Fruit fly (Drosophila melanogaster): Measurements from ENCODE around the gene lsn.
A peak's percentile ranks its signal among the peaks of the same experiment; 100 is the strongest.

The lsn gene

DNA sequence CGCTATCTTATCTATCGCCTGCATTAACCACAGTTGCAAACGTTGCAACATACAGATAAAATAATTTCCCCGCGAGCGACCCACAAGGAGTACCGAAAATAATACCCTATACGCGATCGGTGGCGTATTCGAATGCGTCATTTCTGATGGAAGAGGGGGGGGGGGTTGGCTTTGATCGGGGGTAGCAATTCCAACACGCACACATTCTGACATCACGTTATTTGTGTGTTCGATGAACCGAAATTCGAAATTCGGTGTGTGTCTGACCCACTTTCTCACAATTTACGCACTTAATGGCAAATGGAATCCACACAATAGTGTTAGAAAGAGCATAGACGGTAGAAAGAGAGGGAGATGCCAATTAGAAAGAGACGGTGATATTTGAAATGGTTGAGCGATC, 28.4 kb upstream of the lsn start (continued):
- TF ChIP-seq CG10431 (GFP tag; optimal IDR thresholded peaks at IDR 0.05) (no peak), NfI (GFP tag; optimal IDR thresholded peaks at IDR 0.05) (no peak), Hand (GFP tag; optimal IDR thresholded peaks at IDR 0.05) (no peak), phol (tag; optimal IDR thresholded peaks at IDR 0.05) (no peak), gcm (GFP tag; optimal IDR thresholded peaks at IDR 0.05) (no peak), vnd (GFP tag; IDR thresholded peaks at IDR 0.05; ENCODE audit: partially characterized antibody) (no peak), PHDP (tag; optimal IDR thresholded peaks at IDR 0.05) (no peak), br (optimal IDR thresholded peaks at IDR 0.05) (no peak), CG17829 (tag; optimal IDR thresholded peaks at IDR 0.05) (no peak), scrt (GFP tag; optimal IDR thresholded peaks at IDR 0.05) (no peak), Dp (GFP tag; optimal IDR thresholded peaks at IDR 0.05) (no peak), Adf1 (GFP tag; IDR thresholded peaks at IDR 0.05) (no peak), crc (GFP tag; optimal IDR thresholded peaks at IDR 0.05) (no peak), Drgx (GFP tag; IDR thresholded peaks at IDR 0.05) (no peak), CG8290 (GFP tag; optimal IDR thresholded peaks at IDR 0.05) (no peak), CG8290 (tag; optimal IDR thresholded peaks at IDR 0.05) (peak in 1 of 2 experiments; percentile 65), B-H2 (GFP tag; optimal IDR thresholded peaks at IDR 0.05) (no peak), CG34422 (GFP tag; IDR thresholded peaks at IDR 0.05) (no peak), Xbp1 (GFP tag; optimal IDR thresholded peaks at IDR 0.05) (no peak), CG1792 (GFP tag; optimal IDR thresholded peaks at IDR 0.05) (no peak), CG11093 (GFP tag; IDR thresholded peaks at IDR 0.05) (no peak), CG6654 (GFP tag; optimal IDR thresholded peaks at IDR 0.05) (no peak), bab2 (GFP tag; optimal IDR thresholded peaks at IDR 0.05) (no peak), CG12219 (GFP tag; optimal IDR thresholded peaks at IDR 0.05) (no peak), Hmx (GFP tag; optimal IDR thresholded peaks at IDR 0.05) (no peak), HLH4C (GFP tag; IDR thresholded peaks at IDR 0.05; ENCODE audit: partially characterized antibody) (no peak), chinmo (GFP tag; IDR thresholded peaks at IDR 0.05; ENCODE audit: partially characterized antibody) (0 out of 4 replicates have a peak, but pooled peaks have one; percentile 54), gsb-n (tag; optimal IDR thresholded peaks at IDR 0.05) (no peak), Lhr (GFP tag; optimal IDR thresholded peaks at IDR 0.05) (no peak), CG8388 (GFP tag; optimal IDR thresholded peaks at IDR 0.05) (no peak), Lpt (GFP tag; optimal IDR thresholded peaks at IDR 0.05) (no peak), gcm2 (GFP tag; optimal IDR thresholded peaks at IDR 0.05) (no peak), CG17385 (GFP tag; optimal IDR thresholded peaks at IDR 0.05) (no peak), CG11247 (GFP tag; IDR thresholded peaks at IDR 0.05) (no peak), CG12744 (GFP tag; optimal IDR thresholded peaks at IDR 0.05) (no peak), CG11696 (GFP tag; IDR thresholded peaks at IDR 0.05) (no peak), CG9876 (GFP tag; optimal IDR thresholded peaks at IDR 0.05) (no peak), pan (optimal IDR thresholded peaks at IDR 0.05) (no peak), pan (GFP tag; optimal IDR thresholded peaks at IDR 0.05 in 1 of 2, IDR thresholded peaks at IDR 0.05 in 1 of 2) (no peak), Aef1 (GFP tag; IDR thresholded peaks at IDR 0.05) (no peak), Usf (GFP tag; optimal IDR thresholded peaks at IDR 0.05) (no peak), eyg (GFP tag; optimal IDR thresholded peaks at IDR 0.05) (no peak), CG7987 (GFP tag; optimal IDR thresholded peaks at IDR 0.05) (no peak), fu2 (GFP tag; optimal IDR thresholded peaks at IDR 0.05) (no peak), CG11504 (tag; optimal IDR thresholded peaks at IDR 0.05) (no peak), CG10147 (GFP tag; optimal IDR thresholded peaks at IDR 0.05) (no peak), CG18262 (tag; optimal IDR thresholded peaks at IDR 0.05) (no peak), zf30C (GFP tag; optimal IDR thresholded peaks at IDR 0.05) (no peak), Rx (GFP tag; IDR thresholded peaks at IDR 0.05) (peak; percentile 15; the same call in 1 of the 2 replicates), Nf-YB (GFP tag; optimal IDR thresholded peaks at IDR 0.05) (no peak), nom (GFP tag; optimal IDR thresholded peaks at IDR 0.05) (no peak), otp (GFP tag; IDR thresholded peaks at IDR 0.05) (0 out of 3 replicates have a peak, but pooled peaks have one; percentile 43), CG32767 (GFP tag; IDR thresholded peaks at IDR 0.05) (no peak)
